Worm (Caenorhabditis elegans): Measurements from ENCODE around the gene clec-199.

- TF ChIP-seq F13C5.2 (tag; optimal IDR thresholded peaks at IDR 0.05) (no peak), tra-4 (tag; optimal IDR thresholded peaks at IDR 0.05) (no peak), ama-1 (optimal IDR thresholded peaks at IDR 0.05) (no peak), tbx-37 (GFP tag; conservative IDR thresholded peaks at IDR 0.05) (no peak), sea-1 (GFP tag; conservative IDR thresholded peaks at IDR 0.05) (no peak), hmbx-1 (tag; optimal IDR thresholded peaks at IDR 0.05) (no peak), B0310.2 (tag; optimal IDR thresholded peaks at IDR 0.05) (no peak), aly-1 (tag; optimal IDR thresholded peaks at IDR 0.05) (no peak), scrt-1 (GFP tag; IDR thresholded peaks at IDR 0.05) (no peak), tbx-11 (GFP tag; IDR thresholded peaks at IDR 0.05) (no peak), hnd-1 (tag; optimal IDR thresholded peaks at IDR 0.05) (no peak), ceh-13 (GFP tag; optimal IDR thresholded peaks at IDR 0.05) (no peak), hmg-4 (GFP tag; optimal IDR thresholded peaks at IDR 0.05) (no peak), ceh-36 (tag; optimal IDR thresholded peaks at IDR 0.05) (no peak)
Observed at ce11 chrIV:17338920-17339510, 12.7 kb upstream of the clec-199 start, which contains the start of gene C49C3.10.
